Worm (Caenorhabditis elegans): ENCODE results near the gene hdl-2.

Gene hdl-2

DNA sequence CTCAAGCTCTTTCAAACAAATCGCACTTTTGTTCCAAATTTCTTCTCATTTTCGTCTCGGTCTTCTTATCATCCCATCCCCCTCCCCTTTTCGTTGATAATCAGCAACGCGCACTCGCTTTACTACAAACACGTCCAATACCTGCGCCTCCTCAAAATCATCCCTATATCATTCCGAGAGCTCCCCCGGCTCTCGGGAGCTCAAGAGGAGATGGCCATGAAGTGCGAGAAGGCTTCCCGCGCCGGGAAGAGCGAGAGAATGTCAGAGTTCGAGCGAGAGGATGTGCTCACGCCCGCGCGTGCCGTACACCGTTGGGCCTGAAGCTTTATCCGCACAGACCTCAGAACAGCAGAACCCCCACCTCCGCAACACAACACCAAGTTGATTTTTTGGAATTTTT lies 23.1 kb upstream of the hdl-2 start:
- TF ChIP-seq mab-5 (tag; optimal IDR thresholded peaks at IDR 0.05) (no peak), zag-1 (tag; optimal IDR thresholded peaks at IDR 0.05) (no peak), F13H6.1 (tag; optimal IDR thresholded peaks at IDR 0.05) (peak; percentile 47), nhr-10 (tag; optimal IDR thresholded peaks at IDR 0.05) (no peak)

DNA sequence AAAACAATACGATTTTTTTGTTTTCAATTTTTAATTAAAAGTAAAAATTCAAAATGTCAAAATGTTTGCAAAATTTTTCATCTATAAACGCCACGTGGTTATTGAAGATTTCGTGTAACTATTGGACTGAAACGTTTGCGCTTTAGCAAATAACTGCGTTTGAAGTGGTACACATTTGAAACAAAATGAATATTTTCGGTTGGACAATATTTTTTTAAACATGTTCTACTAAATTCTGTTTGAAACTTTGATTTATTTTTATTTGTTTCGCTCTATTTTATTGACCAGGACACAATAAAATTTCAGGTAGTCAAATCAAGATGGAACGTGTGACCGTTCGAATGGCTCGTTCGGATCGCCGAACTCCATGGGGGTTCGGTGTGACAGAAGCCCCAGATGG lies 21.8 kb upstream of the hdl-2 start, which contains the start of gene alp-1:
Gene alp-1 (plus strand): TSS at position 301 of the 400 bp plus-strand sequence.
- no peak for TF ChIP-seq lin-11 (tag; optimal IDR thresholded peaks at IDR 0.05)
- no peak for TF ChIP-seq unc-55 (GFP tag; optimal IDR thresholded peaks at IDR 0.05)
- TF ChIP-seq nhr-6 (tag; optimal IDR thresholded peaks at IDR 0.05) = no peak
- TF ChIP-seq peb-1 (tag; optimal IDR thresholded peaks at IDR 0.05) = no peak
- no peak for TF ChIP-seq mdl-1 (tag; optimal IDR thresholded peaks at IDR 0.05)
- no peak for TF ChIP-seq egl-27 (tag; optimal IDR thresholded peaks at IDR 0.05)
- TF ChIP-seq lin-13 (GFP tag; optimal IDR thresholded peaks at IDR 0.05) = no peak
- no peak for TF ChIP-seq nhr-10 (tag; optimal IDR thresholded peaks at IDR 0.05)
- TF ChIP-seq nhr-25 (tag; optimal IDR thresholded peaks at IDR 0.05) = no peak
- no peak for TF ChIP-seq zag-1 (tag; optimal IDR thresholded peaks at IDR 0.05)
- TF ChIP-seq fos-1 (tag; optimal IDR thresholded peaks at IDR 0.05) = no peak
- no peak for TF ChIP-seq skn-1 (tag; optimal IDR thresholded peaks at IDR 0.05)
- TF ChIP-seq ZK546.5 (tag; optimal IDR thresholded peaks at IDR 0.05) = no peak
- no peak for TF ChIP-seq sem-4 (tag; optimal IDR thresholded peaks at IDR 0.05)
- TF ChIP-seq R02D3.7 (tag; optimal IDR thresholded peaks at IDR 0.05) = no peak

- TF ChIP-seq elt-1 (tag; optimal IDR thresholded peaks at IDR 0.05) (no peak), egl-27 (tag; optimal IDR thresholded peaks at IDR 0.05) (no peak), nhr-129 (tag; optimal IDR thresholded peaks at IDR 0.05) (no peak), unc-55 (GFP tag; optimal IDR thresholded peaks at IDR 0.05) (no peak), mdl-1 (tag; optimal IDR thresholded peaks at IDR 0.05) (no peak), ceh-82 (tag; optimal IDR thresholded peaks at IDR 0.05) (no peak), nhr-237 (tag; optimal IDR thresholded peaks at IDR 0.05) (no peak), alr-1 (tag; optimal IDR thresholded peaks at IDR 0.05) (no peak), nhr-12 (tag; optimal IDR thresholded peaks at IDR 0.05) (no peak), ztf-4 (tag; optimal IDR thresholded peaks at IDR 0.05) (no peak), ama-1 (optimal IDR thresholded peaks at IDR 0.05) (no peak), ztf-11 (tag; optimal IDR thresholded peaks at IDR 0.05) (no peak)
Measured at ce11 chrIV:8853301-8853700, 20.6 kb upstream of the hdl-2 start.

DNA sequence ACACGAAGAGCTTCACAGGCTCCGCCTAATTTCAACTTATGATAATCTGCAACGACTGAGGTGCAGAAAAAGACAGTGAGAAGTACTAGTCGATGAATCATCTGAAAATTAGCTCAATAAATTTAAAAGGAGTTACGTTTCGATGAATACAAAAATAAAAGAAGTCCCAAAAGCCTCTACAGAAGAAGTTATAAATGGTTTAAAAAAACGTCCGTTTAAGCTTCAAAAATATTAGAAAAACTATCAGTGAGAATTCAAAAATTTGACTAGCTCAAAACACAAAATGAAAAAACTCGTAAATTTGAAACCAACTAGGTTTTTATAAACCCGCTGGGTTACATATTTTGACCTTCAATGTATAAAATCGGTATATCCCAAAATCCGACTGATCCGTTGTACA lies 18.0 kb upstream of the hdl-2 start, which contains the start of gene T11B7.5:
Gene T11B7.5 (minus strand): TSS at position 101 of the 400 bp plus-strand sequence.
- no peak for TF ChIP-seq lin-11 (tag; optimal IDR thresholded peaks at IDR 0.05)
- TF ChIP-seq unc-55 (GFP tag; optimal IDR thresholded peaks at IDR 0.05) = no peak

DNA sequence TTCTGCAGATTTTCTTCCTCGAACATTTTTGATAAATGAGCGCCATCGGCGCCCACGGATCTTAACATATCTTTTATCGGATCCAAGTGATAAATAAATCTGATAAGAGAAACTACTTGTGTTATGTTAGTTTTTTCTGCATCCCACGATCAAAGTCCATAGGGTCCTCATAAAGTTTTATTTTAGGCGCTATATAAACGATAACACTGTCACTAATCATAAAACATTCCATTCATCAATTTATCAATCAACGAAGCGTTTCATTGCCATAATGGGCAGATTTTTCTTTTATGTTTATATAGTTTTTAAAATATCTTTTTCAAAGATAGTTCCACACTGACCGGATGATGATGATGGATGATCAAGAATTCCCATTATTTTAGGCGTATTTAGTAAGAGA lies 9.3 kb upstream of the hdl-2 start:
- TF ChIP-seq nhr-237 (tag; optimal IDR thresholded peaks at IDR 0.05) (no peak), sma-9 (GFP tag; optimal IDR thresholded peaks at IDR 0.05) (peak; percentile 43), sma-9 (tag; optimal IDR thresholded peaks at IDR 0.05) (no peak), gmeb-1 (tag; optimal IDR thresholded peaks at IDR 0.05) (peak; percentile 36), elt-3 (tag; optimal IDR thresholded peaks at IDR 0.05) (no peak), sma-3 (GFP tag; optimal IDR thresholded peaks at IDR 0.05) (peak; percentile 5), nhr-21 (tag; optimal IDR thresholded peaks at IDR 0.05) (peak; percentile 53), mab-5 (tag; optimal IDR thresholded peaks at IDR 0.05) (peak; percentile 52), nhr-6 (tag; optimal IDR thresholded peaks at IDR 0.05) (no peak), unc-62 (GFP tag; optimal IDR thresholded peaks at IDR 0.05) (peak; percentile 15), alr-1 (tag; optimal IDR thresholded peaks at IDR 0.05) (no peak), nhr-25 (tag; optimal IDR thresholded peaks at IDR 0.05) (peak; percentile 34)

- TF ChIP-seq nhr-10 (tag; optimal IDR thresholded peaks at IDR 0.05) (no peak), blmp-1 (tag; optimal IDR thresholded peaks at IDR 0.05; ENCODE audit: insufficient read depth) (no peak), F13H6.1 (tag; optimal IDR thresholded peaks at IDR 0.05) (peak; percentile 8), nhr-237 (tag; optimal IDR thresholded peaks at IDR 0.05) (no peak), nhr-23 (tag; optimal IDR thresholded peaks at IDR 0.05) (no peak), nhr-12 (tag; optimal IDR thresholded peaks at IDR 0.05) (no peak), C34F6.9 (tag; optimal IDR thresholded peaks at IDR 0.05) (no peak), nhr-25 (tag; optimal IDR thresholded peaks at IDR 0.05) (no peak), lin-13 (GFP tag; optimal IDR thresholded peaks at IDR 0.05) (no peak), R02D3.7 (tag; optimal IDR thresholded peaks at IDR 0.05) (no peak), nhr-77 (tag; optimal IDR thresholded peaks at IDR 0.05) (no peak), fos-1 (tag; optimal IDR thresholded peaks at IDR 0.05) (peak; percentile 27)
Measured at ce11 chrIV:8865343-8865742, 8.6 kb upstream of the hdl-2 start, which contains the start of gene C09G9.1. Gene C09G9.1 (minus strand): TSS chrIV:8865485.
